ENCODE assay signal across 5 worm cellular contexts in the genomic region with DNA sequence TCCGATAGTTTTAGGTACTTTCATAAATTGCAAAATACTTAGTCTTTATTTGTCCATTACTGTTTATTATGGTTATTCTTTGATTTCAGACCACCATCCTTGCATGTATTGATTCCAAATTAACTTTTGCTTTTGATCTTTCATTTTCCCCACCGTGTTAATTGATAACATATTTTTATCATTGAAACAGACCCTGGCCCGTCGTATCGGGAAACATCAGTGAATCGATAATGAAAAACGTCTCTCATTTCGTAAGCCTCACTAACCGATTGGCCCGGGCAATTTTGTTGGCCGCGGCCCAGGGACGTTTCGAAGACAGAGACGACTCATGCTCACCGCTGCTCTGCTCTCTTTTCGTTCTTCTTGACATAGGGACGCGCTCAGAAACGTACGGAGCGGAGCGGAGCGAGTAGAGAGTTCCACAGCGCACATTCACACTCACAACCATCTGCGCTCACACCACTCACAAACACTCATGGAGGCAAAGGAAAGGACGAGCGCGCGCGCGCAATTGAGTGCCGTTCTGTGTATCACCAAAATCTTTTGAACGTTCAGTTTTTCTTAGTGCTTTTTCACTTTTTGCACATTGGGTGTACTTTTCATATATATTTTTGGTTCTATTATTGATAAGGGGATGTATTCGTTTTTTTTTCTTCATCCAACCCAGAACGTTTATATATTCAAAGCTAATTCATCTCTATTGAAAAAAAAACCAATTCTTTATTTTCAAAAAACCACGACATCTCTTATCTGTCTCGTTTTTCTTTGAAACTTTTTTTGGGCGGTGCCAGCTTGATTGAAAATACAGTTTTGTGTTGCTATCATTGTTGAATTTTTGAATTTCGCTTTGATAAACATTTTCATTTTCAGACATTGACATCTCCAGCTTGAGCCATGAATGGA.
A peak's percentile ranks its signal among the peaks of the same experiment; 100 is the strongest.
TF ChIP-seq lines count a peak whose summit lies in the region.

Gene C24H10.2, plus strand, starts transcription at position 853 of the 903 bp plus-strand sequence.

TF ChIP-seq in whole organism, L1 larva, 84 proteins besides CTCF, POLR2A, EP300 and RAD21 (continues in another document):
- no peak for TF ChIP-seq ets-5 (GFP tag; IDR thresholded peaks at IDR 0.05; lab: Robert Waterston, UW)
- TF ChIP-seq elt-3 (tag; optimal IDR thresholded peaks at IDR 0.05; lab: Kevin White, UChicago): no peak
- no peak for TF ChIP-seq C04F5.9 (tag; optimal IDR thresholded peaks at IDR 0.05; lab: Kevin White, UChicago)
- no peak for TF ChIP-seq egl-27 (tag; optimal IDR thresholded peaks at IDR 0.05; lab: Kevin White, UChicago)
- TF ChIP-seq ceh-63 (GFP tag; optimal IDR thresholded peaks at IDR 0.05; lab: Kevin White, UChicago): no peak
- TF ChIP-seq ceh-88 (GFP tag; IDR thresholded peaks at IDR 0.05; lab: Robert Waterston, UW): no peak
- no peak for TF ChIP-seq swsn-7 (tag; optimal IDR thresholded peaks at IDR 0.05; lab: Kevin White, UChicago)
- no peak for TF ChIP-seq snpc-4 (tag; optimal IDR thresholded peaks at IDR 0.05; lab: Kevin White, UChicago)
- TF ChIP-seq mep-1 (tag; optimal IDR thresholded peaks at IDR 0.05; lab: Kevin White, UChicago): no peak
- no peak for TF ChIP-seq nhr-85 (tag; lab: Kevin White, UChicago)
- no peak for TF ChIP-seq mef-2 (tag; optimal IDR thresholded peaks at IDR 0.05; lab: Kevin White, UChicago)
- TF ChIP-seq mdl-1 (tag; optimal IDR thresholded peaks at IDR 0.05; lab: Kevin White, UChicago): peak in 1 of 2 experiments; percentile 7
- TF ChIP-seq nhr-28 (tag; optimal IDR thresholded peaks at IDR 0.05; lab: Kevin White, UChicago): no peak
- no peak for TF ChIP-seq fos-1 (tag; optimal IDR thresholded peaks at IDR 0.05; lab: Kevin White, UChicago)
- TF ChIP-seq unc-62 (GFP tag; optimal IDR thresholded peaks at IDR 0.05; lab: Kevin White, UChicago): no peak
- TF ChIP-seq vab-15 (tag; optimal IDR thresholded peaks at IDR 0.05; lab: Kevin White, UChicago): no peak
- peak; percentile 56 for TF ChIP-seq rnt-1 (tag; optimal IDR thresholded peaks at IDR 0.05; lab: Kevin White, UChicago)

TF ChIP-seq in whole organism, L3 larva, 47 proteins besides CTCF, POLR2A, EP300 and RAD21 (continues in another document):
- no peak for TF ChIP-seq nhr-25 (tag; optimal IDR thresholded peaks at IDR 0.05; lab: Kevin White, UChicago)
- no peak for TF ChIP-seq ama-1 (optimal IDR thresholded peaks at IDR 0.05; lab: Kevin White, UChicago)
- peak; percentile 8 for TF ChIP-seq elt-1 (tag; optimal IDR thresholded peaks at IDR 0.05; lab: Kevin White, UChicago)
- peak; percentile 60 for TF ChIP-seq ceh-28 (tag; optimal IDR thresholded peaks at IDR 0.05; lab: Kevin White, UChicago)
- TF ChIP-seq nfya-1 (tag; optimal IDR thresholded peaks at IDR 0.05; lab: Kevin White, UChicago; ENCODE audit: insufficient read depth): peak; percentile 76
- TF ChIP-seq ceh-82 (tag; optimal IDR thresholded peaks at IDR 0.05; lab: Kevin White, UChicago): no peak
- no peak for TF ChIP-seq eor-1 (tag; optimal IDR thresholded peaks at IDR 0.05; lab: Kevin White, UChicago)
- peak; percentile 69 for TF ChIP-seq hmg-11 (tag; optimal IDR thresholded peaks at IDR 0.05; lab: Kevin White, UChicago)
- TF ChIP-seq snpc-4 (tag; optimal IDR thresholded peaks at IDR 0.05; lab: Kevin White, UChicago): no peak
- TF ChIP-seq ZK546.5 (tag; optimal IDR thresholded peaks at IDR 0.05; lab: Kevin White, UChicago): no peak
- peak; percentile 91 for TF ChIP-seq lin-39 (tag; optimal IDR thresholded peaks at IDR 0.05; lab: Kevin White, UChicago)
- no peak for TF ChIP-seq nhr-76 (tag; optimal IDR thresholded peaks at IDR 0.05; lab: Kevin White, UChicago)
- TF ChIP-seq nhr-77 (tag; optimal IDR thresholded peaks at IDR 0.05; lab: Kevin White, UChicago): no peak
- TF ChIP-seq elt-2 (tag; optimal IDR thresholded peaks at IDR 0.05; lab: Kevin White, UChicago): peak; percentile 90
- no peak for TF ChIP-seq mdl-1 (tag; optimal IDR thresholded peaks at IDR 0.05; lab: Kevin White, UChicago)
- no peak for TF ChIP-seq sea-2 (GFP tag; optimal IDR thresholded peaks at IDR 0.05; lab: Kevin White, UChicago)
- no peak for TF ChIP-seq daf-12 (tag; optimal IDR thresholded peaks at IDR 0.05; lab: Kevin White, UChicago)

TF ChIP-seq in whole organism, early embryonic, 17 proteins besides CTCF, POLR2A, EP300 and RAD21:
- peak; percentile 70 for TF ChIP-seq hmg-4 (GFP tag; optimal IDR thresholded peaks at IDR 0.05; lab: Kevin White, UChicago)
- 0 out of 2 replicates have a peak, but pooled peaks have one; percentile 13 for TF ChIP-seq sea-1 (GFP tag; conservative IDR thresholded peaks at IDR 0.05; lab: Robert Waterston, UW)
- no peak for TF ChIP-seq B0310.2 (tag; optimal IDR thresholded peaks at IDR 0.05; lab: Kevin White, UChicago)
- peak; percentile 54 for TF ChIP-seq aly-1 (tag; optimal IDR thresholded peaks at IDR 0.05; lab: Kevin White, UChicago)
- TF ChIP-seq F13C5.2 (tag; optimal IDR thresholded peaks at IDR 0.05; lab: Kevin White, UChicago): peak; percentile 80
TF ChIP-seq in whole organism, early embryonic: peak in this region for 4.

TF ChIP-seq in whole organism, midembryonic, 9 proteins besides CTCF, POLR2A, EP300 and RAD21:
- TF ChIP-seq med-1 (GFP tag; optimal IDR thresholded peaks at IDR 0.05; lab: Kevin White, UChicago; ENCODE audit: insufficient read depth) (no peak), ref-1 (GFP tag; conservative IDR thresholded peaks at IDR 0.05; lab: Robert Waterston, UW) (no peak), klf-2 (GFP tag; conservative IDR thresholded peaks at IDR 0.05; lab: Robert Waterston, UW) (no peak), flt-1 (GFP tag; IDR thresholded peaks at IDR 0.05; lab: Robert Waterston, UW) (peak; percentile 58; the same call in 1 of the 2 replicates), cog-1 (tag; optimal IDR thresholded peaks at IDR 0.05; lab: Kevin White, UChicago) (peak; percentile 7), T22C8.4 (GFP tag; IDR thresholded peaks at IDR 0.05; lab: Robert Waterston, UW) (no peak), tab-1 (GFP tag; IDR thresholded peaks at IDR 0.05; lab: Robert Waterston, UW) (0 out of 2 replicates have a peak, but pooled peaks have one; percentile 56), ztf-29 (GFP tag; IDR thresholded peaks at IDR 0.05; lab: Robert Waterston, UW) (no peak), ztf-23 (GFP tag; IDR thresholded peaks at IDR 0.05; lab: Robert Waterston, UW) (0 out of 2 replicates have a peak, but pooled peaks have one; percentile 9)

TF ChIP-seq in whole organism, young adult, 124 proteins besides CTCF, POLR2A, EP300 and RAD21 (continues in another document):
- TF ChIP-seq nhr-120 (GFP tag; IDR thresholded peaks at IDR 0.05; lab: Robert Waterston, UW) (no peak), Y79H2A.3 (GFP tag; conservative IDR thresholded peaks at IDR 0.05; lab: Robert Waterston, UW) (no peak), ccch-3 (GFP tag; optimal IDR thresholded peaks at IDR 0.05; lab: Kevin White, UChicago) (no peak), Y95B8A.8 (GFP tag; IDR thresholded peaks at IDR 0.05; lab: Robert Waterston, UW) (no peak), lsy-27 (tag; optimal IDR thresholded peaks at IDR 0.05; lab: Kevin White, UChicago; ENCODE audit: borderline replicate concordance, insufficient read depth) (no peak), lir-1 (GFP tag; conservative IDR thresholded peaks at IDR 0.05; lab: Robert Waterston, UW) (peak; percentile 86), lin-35 (GFP tag; optimal IDR thresholded peaks at IDR 0.05; lab: Kevin White, UChicago) (peak in 1 of 3 experiments; percentile 10), egl-44 (GFP tag; IDR thresholded peaks at IDR 0.05; lab: Robert Waterston, UW) (no peak), F52B5.7 (tag; optimal IDR thresholded peaks at IDR 0.05; lab: Kevin White, UChicago) (no peak), C17E4.6 (GFP tag; IDR thresholded peaks at IDR 0.05; lab: Robert Waterston, UW) (no peak), F22D6.2 (tag; optimal IDR thresholded peaks at IDR 0.05; lab: Kevin White, UChicago) (no peak), fkh-3 (tag; optimal IDR thresholded peaks at IDR 0.05; lab: Kevin White, UChicago) (no peak), lag-1 (GFP tag; IDR thresholded peaks at IDR 0.05; lab: Robert Waterston, UW) (no peak), hmg-1.2 (GFP tag; IDR thresholded peaks at IDR 0.05; lab: Robert Waterston, UW) (no peak), ama-1 (optimal IDR thresholded peaks at IDR 0.05; lab: Kevin White, UChicago) (no peak), ama-1 (GFP tag; optimal IDR thresholded peaks at IDR 0.05; lab: Kevin White, UChicago) (no peak), nhr-80 (tag; optimal IDR thresholded peaks at IDR 0.05; lab: Kevin White, UChicago) (peak; percentile 75), gei-17 (GFP tag; optimal IDR thresholded peaks at IDR 0.05; lab: Kevin White, UChicago) (peak; percentile 17), bed-2 (GFP tag; IDR thresholded peaks at IDR 0.05; lab: Robert Waterston, UW) (no peak), chd-7 (tag; optimal IDR thresholded peaks at IDR 0.05; lab: Kevin White, UChicago) (peak; percentile 23), madf-6 (GFP tag; IDR thresholded peaks at IDR 0.05; lab: Robert Waterston, UW) (no peak), hlh-26 (GFP tag; conservative IDR thresholded peaks at IDR 0.05; lab: Robert Waterston, UW) (no peak), snpc-1.1 (tag; optimal IDR thresholded peaks at IDR 0.05; lab: Kevin White, UChicago; ENCODE audit: insufficient read depth) (no peak), athp-1 (tag; optimal IDR thresholded peaks at IDR 0.05; lab: Kevin White, UChicago) (no peak), madf-8 (GFP tag; conservative IDR thresholded peaks at IDR 0.05; lab: Robert Waterston, UW) (no peak), unc-62 (GFP tag; optimal IDR thresholded peaks at IDR 0.05; lab: Kevin White, UChicago) (no peak), ets-4 (GFP tag; optimal IDR thresholded peaks at IDR 0.05; lab: Kevin White, UChicago) (no peak), lin-26 (GFP tag; IDR thresholded peaks at IDR 0.05; lab: Robert Waterston, UW) (no peak), die-1 (tag; optimal IDR thresholded peaks at IDR 0.05; lab: Kevin White, UChicago) (no peak), tbx-9 (tag; optimal IDR thresholded peaks at IDR 0.05; lab: Kevin White, UChicago; ENCODE audit: borderline replicate concordance) (no peak), ceh-27 (GFP tag; optimal IDR thresholded peaks at IDR 0.05; lab: Kevin White, UChicago) (peak; percentile 51), tlf-1 (GFP tag; optimal IDR thresholded peaks at IDR 0.05; lab: Kevin White, UChicago) (no peak), Y56A3A.18 (GFP tag; IDR thresholded peaks at IDR 0.05; lab: Robert Waterston, UW) (no peak), T07F8.4 (tag; optimal IDR thresholded peaks at IDR 0.05; lab: Kevin White, UChicago) (no peak), F49E8.2 (tag; optimal IDR thresholded peaks at IDR 0.05; lab: Kevin White, UChicago; ENCODE audit: insufficient read depth) (no peak), mel-28 (tag; optimal IDR thresholded peaks at IDR 0.05; lab: Kevin White, UChicago; ENCODE audit: borderline replicate concordance) (no peak), nhr-27 (tag; optimal IDR thresholded peaks at IDR 0.05; lab: Kevin White, UChicago) (no peak), egl-18 (GFP tag; IDR thresholded peaks at IDR 0.05; lab: Robert Waterston, UW) (no peak)
